Fruit fly (Drosophila melanogaster): Measurements from ENCODE around the gene CG5708.

The CG5708 gene

dm6 chr2L:10210631-10211557 is 15.7 kb downstream of the CG5708 start, which contains the start of the genes CG5727 and ath:
Gene CG5727, minus strand, starts transcription at chr2L:10210681.
Gene ath, plus strand, starts transcription at chr2L:10211143.
- peak; percentile 10 for TF ChIP-seq CG17806 (tag; optimal IDR thresholded peaks at IDR 0.05)
- no peak for TF ChIP-seq Pif1B (GFP tag; optimal IDR thresholded peaks at IDR 0.05)

dm6 chr2L:10208799-10209794 is 17.5 kb downstream of the CG5708 start, which contains the start of gene CG5731:
Gene CG5731, minus strand, starts transcription at chr2L:10209744.
- TF ChIP-seq CG17806 (tag; optimal IDR thresholded peaks at IDR 0.05) = no peak
- TF ChIP-seq EcR (GFP tag; optimal IDR thresholded peaks at IDR 0.05) = peak; percentile 64
- no peak for TF ChIP-seq D1 (tag; optimal IDR thresholded peaks at IDR 0.05)
- no peak for TF ChIP-seq CG14655 (GFP tag; optimal IDR thresholded peaks at IDR 0.05)
- no peak for TF ChIP-seq CG13204 (GFP tag; optimal IDR thresholded peaks at IDR 0.05)
- no peak for TF ChIP-seq CG8301 (tag; optimal IDR thresholded peaks at IDR 0.05)
- TF ChIP-seq gl (tag; optimal IDR thresholded peaks at IDR 0.05) = no peak
- TF ChIP-seq Pif1B (GFP tag; optimal IDR thresholded peaks at IDR 0.05) = no peak
- no peak for TF ChIP-seq CG34367 (tag; optimal IDR thresholded peaks at IDR 0.05)
- no peak for TF ChIP-seq CG4496 (GFP tag; IDR thresholded peaks at IDR 0.05)
- 0 out of 2 replicates have a peak, but pooled peaks have one; percentile 16 for TF ChIP-seq CG32121 (GFP tag; IDR thresholded peaks at IDR 0.05)
- no peak for TF ChIP-seq Snoo (tag; optimal IDR thresholded peaks at IDR 0.05)
- TF ChIP-seq CG12605 (GFP tag; IDR thresholded peaks at IDR 0.05) = 0 out of 2 replicates have a peak, but pooled peaks have one; percentile 21
- TF ChIP-seq CG10348 (GFP tag; IDR thresholded peaks at IDR 0.05) = no peak

- TF ChIP-seq CG15710 (tag; optimal IDR thresholded peaks at IDR 0.05) = no peak
- no peak for TF ChIP-seq CG32121 (GFP tag; IDR thresholded peaks at IDR 0.05)
- no peak for TF ChIP-seq CG9948 (tag; optimal IDR thresholded peaks at IDR 0.05)
- no peak for TF ChIP-seq CG12605 (GFP tag; IDR thresholded peaks at IDR 0.05)
- TF ChIP-seq CG14655 (GFP tag; optimal IDR thresholded peaks at IDR 0.05) = no peak
- TF ChIP-seq CG34367 (tag; optimal IDR thresholded peaks at IDR 0.05) = no peak
- no peak for TF ChIP-seq gl (tag; optimal IDR thresholded peaks at IDR 0.05)
Measured at dm6 chr2L:10206633-10207162, 19.9 kb downstream of the CG5708 start, which contains the start of gene Snx17. Gene Snx17, minus strand, starts transcription at chr2L:10206961.

dm6 chr2L:10205940-10206339 is 20.7 kb downstream of the CG5708 start:
- TF ChIP-seq Pif1B (GFP tag; optimal IDR thresholded peaks at IDR 0.05) = no peak
- TF ChIP-seq EcR (GFP tag; optimal IDR thresholded peaks at IDR 0.05) = no peak
- TF ChIP-seq CG8159 (tag; optimal IDR thresholded peaks at IDR 0.05) = no peak
- TF ChIP-seq gl (tag; optimal IDR thresholded peaks at IDR 0.05) = no peak
- no peak for TF ChIP-seq Ets98B (GFP tag; IDR thresholded peaks at IDR 0.05)
- no peak for TF ChIP-seq CG10348 (GFP tag; IDR thresholded peaks at IDR 0.05)
- no peak for TF ChIP-seq CG12605 (GFP tag; IDR thresholded peaks at IDR 0.05)
- no peak for TF ChIP-seq CG15710 (tag; optimal IDR thresholded peaks at IDR 0.05)
- no peak for TF ChIP-seq CG14655 (GFP tag; optimal IDR thresholded peaks at IDR 0.05)
- TF ChIP-seq D1 (tag; optimal IDR thresholded peaks at IDR 0.05) = no peak
- TF ChIP-seq rn (GFP tag; IDR thresholded peaks at IDR 0.05) = no peak
- no peak for TF ChIP-seq CG4496 (GFP tag; IDR thresholded peaks at IDR 0.05)
- TF ChIP-seq CG17806 (tag; optimal IDR thresholded peaks at IDR 0.05) = no peak
- TF ChIP-seq CG13204 (GFP tag; optimal IDR thresholded peaks at IDR 0.05) = no peak
- no peak for TF ChIP-seq CG9948 (tag; optimal IDR thresholded peaks at IDR 0.05)
- TF ChIP-seq CG34367 (tag; optimal IDR thresholded peaks at IDR 0.05) = no peak
- TF ChIP-seq Snoo (tag; optimal IDR thresholded peaks at IDR 0.05) = no peak
- TF ChIP-seq CG32121 (GFP tag; IDR thresholded peaks at IDR 0.05) = no peak

dm6 chr2L:10203933-10204509 is 22.6 kb downstream of the CG5708 start, which contains the start of gene CG34159:
Gene CG34159, minus strand, starts transcription at chr2L:10204317.
- no peak for TF ChIP-seq CG4496 (GFP tag; IDR thresholded peaks at IDR 0.05)
- no peak for TF ChIP-seq CG13204 (GFP tag; optimal IDR thresholded peaks at IDR 0.05)
- TF ChIP-seq CG9948 (tag; optimal IDR thresholded peaks at IDR 0.05) = no peak
- TF ChIP-seq CG8159 (tag; optimal IDR thresholded peaks at IDR 0.05) = no peak
- TF ChIP-seq D1 (tag; optimal IDR thresholded peaks at IDR 0.05) = no peak
- TF ChIP-seq Ets98B (GFP tag; IDR thresholded peaks at IDR 0.05) = no peak
- no peak for TF ChIP-seq gl (tag; optimal IDR thresholded peaks at IDR 0.05)
- TF ChIP-seq CG12605 (GFP tag; IDR thresholded peaks at IDR 0.05) = no peak
- TF ChIP-seq CG34367 (tag; optimal IDR thresholded peaks at IDR 0.05) = no peak
- TF ChIP-seq rn (GFP tag; IDR thresholded peaks at IDR 0.05) = no peak
- no peak for TF ChIP-seq CG32121 (GFP tag; IDR thresholded peaks at IDR 0.05)
- TF ChIP-seq CG8301 (tag; optimal IDR thresholded peaks at IDR 0.05) = no peak
- TF ChIP-seq Snoo (tag; optimal IDR thresholded peaks at IDR 0.05) = no peak
- no peak for TF ChIP-seq Pif1A (GFP tag; optimal IDR thresholded peaks at IDR 0.05)
- TF ChIP-seq Pif1B (GFP tag; optimal IDR thresholded peaks at IDR 0.05) = no peak
- TF ChIP-seq CG14655 (GFP tag; optimal IDR thresholded peaks at IDR 0.05) = no peak
- no peak for TF ChIP-seq EcR (GFP tag; optimal IDR thresholded peaks at IDR 0.05)
